Worm (Caenorhabditis elegans): ENCODE measurements around the gene F39G3.2.

- TF ChIP-seq dao-5 (tag; optimal IDR thresholded peaks at IDR 0.05): no peak
- TF ChIP-seq him-1 (tag; optimal IDR thresholded peaks at IDR 0.05): no peak
- no peak for TF ChIP-seq W03F9.2 (tag; optimal IDR thresholded peaks at IDR 0.05)
Measured at ce11 chrV:4770408-4770947, 32.8 kb downstream of the F39G3.2 start, which contains the start of gene elt-7.

All from whole organism, L4/young adult.